Worm (Caenorhabditis elegans) whole organism, L4/young adult: ENCODE results near the gene E03H12.4.

Source experiments
- W03F9.2 ChIP-seq: fragments of 150-350 bp; optimal IDR thresholded peaks from 2 replicates; lab custom pipeline; 2014; ENCODE audit warnings: missing biosample characterization, missing genetic modification characterization
- dao-5 ChIP-seq: sonication (generic microtip); optimal IDR thresholded peaks from 2 replicates; lab custom pipeline; 2016; ENCODE audit warnings: missing genotype, missing genetic modification characterization, moderate library complexity, missing compliant biosample characterization

DNA sequence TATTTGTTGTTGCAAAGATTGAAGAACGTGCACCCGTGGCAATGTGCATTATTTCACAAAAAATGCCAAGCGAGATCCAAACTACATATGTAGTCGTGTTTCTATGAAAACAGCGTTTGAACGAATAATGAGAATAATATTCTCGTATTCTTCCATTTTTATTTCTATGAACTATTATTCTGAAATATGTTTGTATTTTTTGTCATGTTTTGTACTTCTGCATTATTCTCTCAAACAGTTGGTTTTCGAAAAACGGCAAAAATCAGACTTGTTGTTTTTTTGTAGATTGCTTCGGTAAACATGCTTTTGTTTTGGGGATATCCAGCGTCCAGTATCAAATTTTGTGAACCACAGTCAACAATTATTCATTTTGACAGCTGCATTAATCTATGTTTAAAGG, 3.9 kb downstream of the E03H12.4 start, which contains the start of gene clec-177:
- TF ChIP-seq dao-5 (tag; lab: Kevin White, UChicago): no peak
- TF ChIP-seq W03F9.2 (tag; lab: Kevin White, UChicago): no peak
